Worm (Caenorhabditis elegans) whole organism, L4/young adult: ENCODE data around the gene T02H6.9.

ENCODE experiments used
- dao-5 ChIP-seq: sonication (generic microtip); optimal IDR thresholded peaks from 2 replicates; lab custom pipeline; 2016; ENCODE audit warnings: missing genotype, missing genetic modification characterization, moderate library complexity, missing compliant biosample characterization
- him-1 ChIP-seq: sonication (generic microtip); optimal IDR thresholded peaks from 2 replicates; lab custom pipeline; 2016; ENCODE audit warnings: missing genotype, missing genetic modification reagents, missing genetic modification characterization, missing compliant biosample characterization

DNA sequence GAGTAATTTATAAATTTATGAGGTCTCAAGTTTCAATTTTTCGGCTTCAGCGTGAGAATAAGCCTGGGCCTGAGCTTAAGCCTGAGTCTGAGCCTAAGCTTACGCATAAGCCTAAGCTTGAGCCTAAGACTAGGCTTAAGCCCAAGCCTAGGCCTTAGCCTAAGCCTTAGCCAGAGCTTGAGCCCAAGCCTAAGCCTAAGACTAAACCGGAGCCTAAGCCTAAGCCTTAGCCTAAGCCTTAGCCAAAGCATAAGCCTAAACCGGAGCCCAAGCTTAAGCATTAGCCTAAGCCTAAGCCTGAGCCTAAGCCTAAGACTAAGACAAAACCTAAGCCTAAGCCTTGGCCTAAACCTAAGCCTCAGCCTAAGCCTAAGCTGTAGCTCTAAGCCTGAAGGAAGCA lies 34.9 kb upstream of the T02H6.9 start:
- no peak for TF ChIP-seq him-1 (tag; lab: Kevin White, UChicago)
- no peak for TF ChIP-seq dao-5 (tag; lab: Kevin White, UChicago)
